Worm (Caenorhabditis elegans) whole organism, late embryonic: ENCODE measurements around the gene fbxa-188.

Source experiments
- F13H6.1 ChIP-seq: sonication (generic microtip); optimal IDR thresholded peaks from 2 replicates; lab custom pipeline; 2016; ENCODE audit warnings: missing genetic modification characterization, missing compliant biosample characterization
- K02D7.2 ChIP-seq: sonication (generic microtip); optimal IDR thresholded peaks from 2 replicates; lab custom pipeline; 2017; ENCODE audit warnings: mild to moderate bottlenecking, missing genetic modification characterization, missing compliant biosample characterization
- T23F11.4 ChIP-seq: fragments of 200-800 bp; sonication (Bioruptor generic); optimal IDR thresholded peaks from 2 replicates; lab custom pipeline; 2018; ENCODE audit warnings: mild to moderate bottlenecking, missing genetic modification characterization, missing compliant biosample characterization
- Y22D7AL.16 ChIP-seq: sonication (generic microtip); optimal IDR thresholded peaks from 2 replicates; lab custom pipeline; 2016; ENCODE audit warnings: missing genetic modification characterization, missing compliant biosample characterization
- ahr-1 ChIP-seq: sonication (generic microtip); optimal IDR thresholded peaks from 2 replicates; lab custom pipeline; 2016; ENCODE audit warnings: missing genetic modification characterization, missing compliant biosample characterization
- ceh-2 ChIP-seq: sonication (generic microtip); optimal IDR thresholded peaks from 2 replicates; lab custom pipeline; 2016; ENCODE audit warnings: missing genotype, missing genetic modification characterization, missing compliant biosample characterization
- ceh-22 ChIP-seq: sonication (generic microtip); optimal IDR thresholded peaks from 2 replicates; lab custom pipeline; 2017; ENCODE audit warnings: missing biosample characterization, missing genetic modification characterization
- ceh-24 ChIP-seq: sonication (generic microtip); optimal IDR thresholded peaks from 2 replicates; lab custom pipeline; 2016; ENCODE audit warnings: mild to moderate bottlenecking, missing genetic modification characterization, missing compliant biosample characterization
- ceh-30 ChIP-seq: fragments of 150-350 bp; optimal IDR thresholded peaks from 2 replicates; lab custom pipeline; 2014; ENCODE audit warnings: missing biosample characterization, missing genetic modification characterization
- ceh-31 ChIP-seq: sonication (generic microtip); optimal IDR thresholded peaks from 2 replicates; lab custom pipeline; 2016; ENCODE audit warnings: missing genetic modification characterization, missing compliant biosample characterization
- ceh-34 ChIP-seq: sonication (generic microtip); optimal IDR thresholded peaks from 2 replicates; lab custom pipeline; 2016; ENCODE audit warnings: mild to moderate bottlenecking, missing genetic modification characterization, missing compliant biosample characterization
- ceh-6 ChIP-seq: fragments of 200-800 bp; sonication (Bioruptor generic); optimal IDR thresholded peaks from 2 replicates; lab custom pipeline; 2018; ENCODE audit warnings: mild to moderate bottlenecking, missing genetic modification characterization, missing compliant biosample characterization
- ceh-9 ChIP-seq: sonication (generic microtip); optimal IDR thresholded peaks from 2 replicates; lab custom pipeline; 2016; ENCODE audit warnings: mild to moderate bottlenecking, missing genetic modification characterization, inconsistent platforms, missing compliant biosample characterization
- che-1 ChIP-seq: sonication (generic microtip); optimal IDR thresholded peaks from 2 replicates; lab custom pipeline; 2016; ENCODE audit warnings: mild to moderate bottlenecking, missing genetic modification characterization, missing compliant biosample characterization
- dmd-4 ChIP-seq: sonication (generic microtip); optimal IDR thresholded peaks from 2 replicates; lab custom pipeline; 2016; ENCODE audit warnings: borderline replicate concordance, missing genetic modification characterization, missing compliant biosample characterization
- elt-2 ChIP-seq: sonication (generic microtip); optimal IDR thresholded peaks from 2 replicates; lab custom pipeline; 2016; ENCODE audit warnings: missing genetic modification reagents, missing genetic modification characterization, missing compliant biosample characterization
- elt-4 ChIP-seq: sonication (generic microtip); optimal IDR thresholded peaks from 2 replicates; lab custom pipeline; 2016; ENCODE audit warnings: missing genetic modification characterization, missing compliant biosample characterization
- eyg-1 ChIP-seq: sonication (generic microtip); optimal IDR thresholded peaks from 2 replicates; lab custom pipeline; 2016; ENCODE audit warnings: missing genotype, missing genetic modification characterization, missing compliant biosample characterization
- fkh-10 ChIP-seq: fragments of 150-350 bp; optimal IDR thresholded peaks from 2 replicates; lab custom pipeline; 2014; ENCODE audit warnings: missing biosample characterization, missing genetic modification reagents, missing genetic modification characterization
- hlh-13 ChIP-seq: fragments of 200-800 bp; sonication (Bioruptor generic); optimal IDR thresholded peaks from 2 replicates; lab custom pipeline; 2018; ENCODE audit warnings: mild to moderate bottlenecking, missing genetic modification characterization, missing compliant biosample characterization
- hlh-15 ChIP-seq: sonication (generic microtip); optimal IDR thresholded peaks from 2 replicates; lab custom pipeline; 2016; ENCODE audit warnings: missing genetic modification characterization, missing compliant biosample characterization
- hlh-30 ChIP-seq: sonication (generic microtip); optimal IDR thresholded peaks from 2 replicates; lab custom pipeline; 2017; ENCODE audit warnings: antibody characterized with exemption, missing genetic modification characterization, missing compliant biosample characterization; ENCODE audit not compliant: insufficient read depth
- lim-6 ChIP-seq: sonication (generic microtip); optimal IDR thresholded peaks from 2 replicates; lab custom pipeline; 2016; ENCODE audit warnings: missing genetic modification characterization, missing compliant biosample characterization
- lin-11 ChIP-seq: fragments of 200-800 bp; sonication (Bioruptor generic); optimal IDR thresholded peaks from 2 replicates; lab custom pipeline; 2018; ENCODE audit warnings: mild to moderate bottlenecking, missing genetic modification characterization, missing compliant biosample characterization
- madf-2 ChIP-seq: sonication (generic microtip); optimal IDR thresholded peaks from 2 replicates; lab custom pipeline; 2017; ENCODE audit warnings: missing genetic modification characterization, missing compliant biosample characterization
- nfya-1 ChIP-seq: sonication (generic microtip); optimal IDR thresholded peaks from 2 replicates; lab custom pipeline; 2017; ENCODE audit warnings: missing genetic modification characterization, mild to moderate bottlenecking, missing compliant biosample characterization, antibody characterized with exemption, moderate library complexity
- nhr-11 ChIP-seq: fragments of 150-350 bp; optimal IDR thresholded peaks from 2 replicates; lab custom pipeline; 2014; ENCODE audit warnings: missing biosample characterization, missing genetic modification characterization
- nhr-232 ChIP-seq: sonication (generic microtip); optimal IDR thresholded peaks from 2 replicates; lab custom pipeline; 2016; ENCODE audit warnings: missing genetic modification characterization, missing compliant biosample characterization
- npax-4 ChIP-seq: sonication (generic microtip); optimal IDR thresholded peaks from 2 replicates; lab custom pipeline; 2016; ENCODE audit warnings: missing genetic modification characterization, missing compliant biosample characterization
- odd-2 ChIP-seq: sonication (generic microtip); optimal IDR thresholded peaks from 2 replicates; lab custom pipeline; 2017; ENCODE audit warnings: antibody characterized with exemption, mild to moderate bottlenecking, missing genetic modification characterization, missing compliant biosample characterization
- pag-3 ChIP-seq: sonication (generic microtip); optimal IDR thresholded peaks from 2 replicates; lab custom pipeline; 2016; ENCODE audit warnings: missing compliant biosample characterization, missing genetic modification characterization, borderline replicate concordance
- pax-1 ChIP-seq: fragments of 150-350 bp; optimal IDR thresholded peaks from 2 replicates; lab custom pipeline; 2014; ENCODE audit warnings: missing biosample characterization, missing genetic modification characterization
- pha-2 ChIP-seq: sonication (generic microtip); optimal IDR thresholded peaks from 2 replicates; lab custom pipeline; 2017; ENCODE audit warnings: mild to moderate bottlenecking, missing genetic modification characterization, missing compliant biosample characterization
- pqm-1 ChIP-seq: sonication (generic microtip); optimal IDR thresholded peaks from 2 replicates; lab custom pipeline; 2016; ENCODE audit warnings: missing genetic modification characterization, missing compliant biosample characterization
- ref-2 ChIP-seq: sonication (generic microtip); optimal IDR thresholded peaks from 2 replicates; lab custom pipeline; 2016; ENCODE audit warnings: missing genetic modification characterization, missing compliant biosample characterization
- rnt-1 ChIP-seq: sonication (generic microtip); optimal IDR thresholded peaks from 2 replicates; lab custom pipeline; 2016; ENCODE audit warnings: missing genetic modification characterization, missing compliant biosample characterization
- sox-4 ChIP-seq: sonication (generic microtip); optimal IDR thresholded peaks from 2 replicates; lab custom pipeline; 2017; ENCODE audit warnings: mild to moderate bottlenecking, missing genetic modification characterization, inconsistent platforms, missing compliant biosample characterization
- syd-9 ChIP-seq: sonication (generic microtip); optimal IDR thresholded peaks from 2 replicates; lab custom pipeline; 2016; ENCODE audit warnings: mild to moderate bottlenecking, missing genetic modification characterization, moderate library complexity, missing compliant biosample characterization
- tbx-2 ChIP-seq: sonication (generic microtip); optimal IDR thresholded peaks from 2 replicates; lab custom pipeline; 2016; ENCODE audit warnings: missing genetic modification characterization, missing compliant biosample characterization
- tbx-7 ChIP-seq: sonication (generic microtip); optimal IDR thresholded peaks from 2 replicates; lab custom pipeline; 2016; ENCODE audit warnings: missing genotype, missing genetic modification characterization, missing compliant biosample characterization
- ttx-3 ChIP-seq: sonication (generic microtip); optimal IDR thresholded peaks from 2 replicates; lab custom pipeline; 2016; ENCODE audit warnings: missing genetic modification reagents, missing genetic modification characterization, missing compliant biosample characterization
- unc-42 ChIP-seq: sonication (generic microtip); optimal IDR thresholded peaks from 2 replicates; lab custom pipeline; 2016; ENCODE audit warnings: missing genotype, missing genetic modification characterization, missing compliant biosample characterization
- unc-55 ChIP-seq: sonication (generic microtip); optimal IDR thresholded peaks from 2 replicates; lab custom pipeline; 2017; ENCODE audit warnings: missing biosample characterization, missing genetic modification reagents, missing genetic modification characterization
- unc-86 ChIP-seq: sonication (generic microtip); optimal IDR thresholded peaks from 2 replicates; lab custom pipeline; 2016; ENCODE audit warnings: missing genetic modification characterization, missing compliant biosample characterization
- zip-5 ChIP-seq: sonication (generic microtip); optimal IDR thresholded peaks from 2 replicates; lab custom pipeline; 2016; ENCODE audit warnings: missing genetic modification characterization, missing compliant biosample characterization
- ztf-16 ChIP-seq: sonication (generic microtip); optimal IDR thresholded peaks from 2 replicates; lab custom pipeline; 2017; ENCODE audit warnings: missing genetic modification characterization, missing compliant biosample characterization

Gene fbxa-188

ce11 chrV:17339349-17339748 is 5.4 kb downstream of the fbxa-188 start:
- TF ChIP-seq unc-55 (GFP tag; lab: Kevin White, UChicago) (no peak), lim-6 (tag; lab: Kevin White, UChicago) (no peak), tbx-7 (tag; lab: Kevin White, UChicago) (no peak), ceh-30 (tag; lab: Kevin White, UChicago) (no peak), T23F11.4 (GFP tag; lab: Kevin White, UChicago) (no peak), odd-2 (tag; lab: Kevin White, UChicago) (no peak), elt-2 (no peak), ahr-1 (tag; lab: Kevin White, UChicago) (no peak), ceh-34 (tag; lab: Kevin White, UChicago) (no peak), fkh-10 (GFP tag; lab: Kevin White, UChicago) (no peak), unc-42 (tag; lab: Kevin White, UChicago) (no peak), pag-3 (tag; lab: Kevin White, UChicago) (no peak), ceh-22 (tag; lab: Kevin White, UChicago) (no peak)

- TF ChIP-seq pha-2 (tag; lab: Kevin White, UChicago) (no peak), odd-2 (tag; lab: Kevin White, UChicago) (no peak), nfya-1 (tag; lab: Kevin White, UChicago) (no peak), ceh-31 (tag; lab: Kevin White, UChicago) (no peak), unc-86 (tag; lab: Kevin White, UChicago) (no peak), dmd-4 (tag; lab: Kevin White, UChicago) (no peak), ceh-22 (tag; lab: Kevin White, UChicago) (no peak), pax-1 (tag; lab: Kevin White, UChicago) (no peak), madf-2 (tag; lab: Kevin White, UChicago) (no peak), ztf-16 (tag; lab: Kevin White, UChicago) (no peak), ceh-24 (tag; lab: Kevin White, UChicago) (no peak), zip-5 (tag; lab: Kevin White, UChicago) (no peak), ceh-9 (tag; lab: Kevin White, UChicago) (no peak), elt-4 (tag; lab: Kevin White, UChicago) (no peak), Y22D7AL.16 (tag; lab: Kevin White, UChicago) (no peak), rnt-1 (tag; lab: Kevin White, UChicago) (no peak), pag-3 (tag; lab: Kevin White, UChicago) (no peak), lin-11 (no peak), T23F11.4 (GFP tag; lab: Kevin White, UChicago) (no peak)
Measured at ce11 chrV:17331340-17331739, 13.4 kb downstream of the fbxa-188 start, which contains the start of gene fbxa-185. Gene fbxa-185 (plus strand): TSS chrV:17331640.

- TF ChIP-seq eyg-1 (tag; lab: Kevin White, UChicago) (no peak), odd-2 (tag; lab: Kevin White, UChicago) (no peak), pax-1 (tag; lab: Kevin White, UChicago) (no peak), syd-9 (tag; lab: Kevin White, UChicago) (no peak), ceh-2 (tag; lab: Kevin White, UChicago) (no peak), ttx-3 (tag; lab: Kevin White, UChicago) (no peak), npax-4 (no peak), ceh-6 (no peak), nhr-11 (tag; lab: Kevin White, UChicago) (no peak)
Measured at ce11 chrV:17328497-17328896, 16.2 kb downstream of the fbxa-188 start, which contains the start of gene srg-44. Gene srg-44 (plus strand): TSS chrV:17328797.

DNA sequence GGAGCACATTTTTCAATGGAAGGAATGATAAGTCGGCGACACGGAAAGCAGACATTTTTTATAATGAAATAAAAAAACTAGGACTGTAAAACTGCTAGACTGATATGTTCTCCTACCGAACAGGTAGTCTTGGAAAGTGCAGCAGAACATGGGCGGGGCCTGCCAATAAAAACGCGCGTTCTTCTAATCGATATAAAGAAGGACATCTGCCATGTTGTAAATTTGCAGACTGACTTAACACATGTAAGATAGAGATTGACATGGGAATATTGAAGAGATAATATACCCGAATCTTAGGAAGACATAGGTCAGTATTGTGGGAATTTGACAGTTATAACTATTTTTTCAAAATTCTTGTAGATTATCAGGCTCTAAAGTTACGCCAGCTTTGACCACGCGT is 16.9 kb downstream of the fbxa-188 start, which contains the start of gene sdz-16:
Gene sdz-16 (minus strand): TSS at position 101 of the 400 bp plus-strand sequence.
- TF ChIP-seq ref-2 (no peak), hlh-30 (tag; lab: Kevin White, UChicago) (no peak), unc-86 (tag; lab: Kevin White, UChicago) (no peak), dmd-4 (tag; lab: Kevin White, UChicago) (no peak), ceh-34 (tag; lab: Kevin White, UChicago) (no peak), K02D7.2 (tag; lab: Kevin White, UChicago) (no peak), Y22D7AL.16 (tag; lab: Kevin White, UChicago) (no peak), pqm-1 (tag; lab: Kevin White, UChicago) (no peak), tbx-7 (tag; lab: Kevin White, UChicago) (no peak), odd-2 (tag; lab: Kevin White, UChicago) (no peak), sox-4 (tag; lab: Kevin White, UChicago) (no peak), tbx-2 (tag; lab: Kevin White, UChicago) (no peak), nhr-232 (tag; lab: Kevin White, UChicago) (no peak), F13H6.1 (no peak), che-1 (tag; lab: Kevin White, UChicago) (no peak), hlh-15 (tag; lab: Kevin White, UChicago) (no peak), hlh-13 (GFP tag; lab: Kevin White, UChicago) (no peak), elt-4 (tag; lab: Kevin White, UChicago) (no peak)
